Fruit fly (Drosophila melanogaster) whole organism, embryonic: ENCODE measurements around the gene bol.

ENCODE experiments used
- Asciz ChIP-seq: fragments of 200-800 bp; sonication (Bioruptor generic); optimal IDR thresholded peaks from 2 replicates; lab custom pipeline; 2017; ENCODE audit warnings: missing biosample characterization, mild to moderate bottlenecking, missing genetic modification characterization, missing genetic modification reagents
- B-H1 ChIP-seq: fragments of 200-800 bp; sonication (Bioruptor generic); IDR thresholded peaks from 3 replicates; pipeline ENCODE4 v1.3.6; 2022; ENCODE audit warnings: missing biosample characterization, missing genetic modification characterization
- Bdp1 ChIP-seq: fragments of 200-800 bp; sonication (Bioruptor generic); optimal IDR thresholded peaks from 3 replicates; lab custom pipeline; 2016; ENCODE audit warnings: missing biosample characterization, missing genetic modification characterization
- CG10321 ChIP-seq: fragments of 200-800 bp; sonication (Bioruptor generic); IDR thresholded peaks from 2 replicates; pipeline ENCODE4 v1.3.6; 2022; ENCODE audit warnings: missing biosample characterization, missing genetic modification characterization
- CG10654 ChIP-seq: fragments of 200-800 bp; sonication (Bioruptor generic); optimal IDR thresholded peaks from 2 replicates; lab custom pipeline; 2016; ENCODE audit warnings: missing biosample characterization, missing genetic modification characterization
- CG11085 ChIP-seq: fragments of 200-800 bp; sonication (Bioruptor generic); IDR thresholded peaks from 2 replicates; pipeline ENCODE4 v1.3.6; 2022; ENCODE audit warnings: missing biosample characterization, missing genetic modification characterization
- CG11723 ChIP-seq: fragments of 200-800 bp; sonication (Bioruptor generic); optimal IDR thresholded peaks from 2 replicates; lab custom pipeline; 2017; ENCODE audit warnings: missing biosample characterization, mild to moderate bottlenecking, missing genetic modification characterization
- CG15073 ChIP-seq: fragments of 200-800 bp; sonication (Bioruptor generic); optimal IDR thresholded peaks from 2 replicates; lab custom pipeline; 2016; ENCODE audit warnings: missing biosample characterization, missing genetic modification characterization
- CG15601 ChIP-seq: fragments of 200-800 bp; sonication (Bioruptor generic); optimal IDR thresholded peaks from 3 replicates; lab custom pipeline; 2019; ENCODE audit warnings: missing biosample characterization, mild to moderate bottlenecking, missing genetic modification characterization, moderate library complexity
- CG17328 ChIP-seq: fragments of 200-800 bp; sonication (Bioruptor generic); IDR thresholded peaks from 2 replicates; pipeline ENCODE4 v1.3.6; 2022; ENCODE audit warnings: missing biosample characterization, missing genetic modification characterization
- CG17568 ChIP-seq: fragments of 200-800 bp; sonication (Bioruptor generic); optimal IDR thresholded peaks from 2 replicates; lab custom pipeline; 2018; ENCODE audit warnings: missing biosample characterization, mild to moderate bottlenecking, missing genetic modification characterization, moderate library complexity
- CG18262 ChIP-seq: fragments of 200-800 bp; optimal IDR thresholded peaks from 3 replicates; lab custom pipeline; 2019; ENCODE audit warnings: missing biosample characterization, mild to moderate bottlenecking, missing genetic modification characterization, moderate library complexity
- CG2712 ChIP-seq: fragments of 200-800 bp; optimal IDR thresholded peaks from 3 replicates; lab custom pipeline; 2019; ENCODE audit warnings: missing biosample characterization, mild to moderate bottlenecking, missing genetic modification characterization, moderate library complexity
- CG2889 ChIP-seq: fragments of 200-800 bp; sonication (Bioruptor generic); IDR thresholded peaks from 3 replicates; pipeline ENCODE4 v1.3.6; 2022; ENCODE audit warnings: missing biosample characterization, missing genetic modification characterization
- CG31224 ChIP-seq: fragments of 200-800 bp; sonication (Bioruptor generic); IDR thresholded peaks from 2 replicates; pipeline ENCODE4 v1.3.6; 2022; ENCODE audit warnings: missing biosample characterization, missing genetic modification characterization
- CG32767 ChIP-seq: fragments of 200-800 bp; sonication (Bioruptor generic); IDR thresholded peaks from 2 replicates; pipeline ENCODE4 v1.3.6; 2022; ENCODE audit warnings: missing biosample characterization, missing genetic modification characterization
- CG32772 ChIP-seq: fragments of 200-800 bp; sonication (Bioruptor generic); IDR thresholded peaks from 2 replicates; pipeline ENCODE4 v1.3.6; 2022; ENCODE audit warnings: missing biosample characterization, missing genetic modification characterization
- CG3281 ChIP-seq: fragments of 200-800 bp; sonication (Bioruptor generic); optimal IDR thresholded peaks from 3 replicates; lab custom pipeline; 2017; ENCODE audit warnings: missing biosample characterization, mild to moderate bottlenecking, missing genetic modification characterization
- CG34224 ChIP-seq: fragments of 200-800 bp; sonication (Bioruptor generic); IDR thresholded peaks from 3 replicates; pipeline ENCODE4 v1.3.6; 2022; ENCODE audit warnings: missing biosample characterization, missing genetic modification characterization; ENCODE audit not compliant: partially characterized antibody
- CG6272 ChIP-seq: fragments of 200-800 bp; sonication (Bioruptor generic); IDR thresholded peaks from 2 replicates; pipeline ENCODE4 v1.3.6; 2022; ENCODE audit warnings: missing biosample characterization, missing genetic modification characterization
- CG7556 ChIP-seq: fragments of 200-800 bp; sonication (Bioruptor generic); optimal IDR thresholded peaks from 2 replicates; lab custom pipeline; 2017; ENCODE audit warnings: missing biosample characterization, mild to moderate bottlenecking, missing genetic modification characterization
- Dll ChIP-seq: fragments of 200-800 bp; sonication (Bioruptor generic); IDR thresholded peaks from 4 replicates; pipeline ENCODE4 v1.3.6; 2022; ENCODE audit warnings: missing biosample characterization, missing genetic modification characterization; ENCODE audit not compliant: partially characterized antibody
- Doc3 ChIP-seq: fragments of 200-800 bp; sonication (Bioruptor generic); IDR thresholded peaks from 3 replicates; pipeline ENCODE4 v1.3.6; 2022; ENCODE audit warnings: missing biosample characterization, missing genetic modification characterization; ENCODE audit not compliant: partially characterized antibody
- Dref ChIP-seq: fragments of 200-800 bp; sonication (Bioruptor generic); IDR thresholded peaks from 2 replicates; pipeline ENCODE4 v1.3.6; 2022; ENCODE audit warnings: missing biosample characterization, missing genetic modification characterization
- Eip74EF ChIP-seq, 2 experiments: fragments of 200-800 bp in 1 of 2; fragments of >200 bp in 1 of 2; sonication (Bioruptor generic) in 1 of 2; optimal IDR thresholded peaks; 2 replicates each; lab custom pipeline; 2017 to 2019; ENCODE audit warnings: missing biosample characterization in 2 of 2, missing genetic modification characterization in 2 of 2, mild to moderate bottlenecking in 1 of 2, moderate library complexity in 1 of 2
- GATAe ChIP-seq: fragments of 200-800 bp; sonication (Bioruptor generic); conservative IDR thresholded peaks from 2 replicates; pipeline ENCODE4 v1.3.6; 2022; ENCODE audit warnings: missing biosample characterization, missing genetic modification characterization
- Meics ChIP-seq: fragments of 200-800 bp; sonication (Bioruptor generic); optimal IDR thresholded peaks from 2 replicates; lab custom pipeline; 2017; ENCODE audit warnings: missing biosample characterization, mild to moderate bottlenecking, missing genetic modification characterization
- Nf-YB ChIP-seq: fragments of 200-800 bp; sonication (Bioruptor generic); optimal IDR thresholded peaks from 3 replicates; lab custom pipeline; 2019; ENCODE audit warnings: missing biosample characterization, mild to moderate bottlenecking, missing genetic modification characterization, moderate library complexity
- NfI ChIP-seq: fragments of 200-800 bp; sonication (Bioruptor generic); optimal IDR thresholded peaks from 3 replicates; lab custom pipeline; 2018; ENCODE audit warnings: missing biosample characterization, mild to moderate bottlenecking, missing genetic modification characterization, moderate library complexity
- Pdp1 ChIP-seq, 2 experiments: fragments of 200-800 bp; sonication (Bioruptor generic); optimal IDR thresholded peaks; 3 replicates each; lab custom pipeline; 2016; ENCODE audit warnings: missing biosample characterization in 2 of 2, missing genetic modification characterization in 2 of 2, mild to moderate bottlenecking in 1 of 2, moderate library complexity in 1 of 2
- ab ChIP-seq: fragments of 200-800 bp; sonication (Bioruptor generic); optimal IDR thresholded peaks from 2 replicates; lab custom pipeline; 2016; ENCODE audit warnings: missing biosample characterization, missing genetic modification characterization
- ac ChIP-seq: fragments of 200-800 bp; sonication (Bioruptor generic); optimal IDR thresholded peaks from 3 replicates; lab custom pipeline; 2017; ENCODE audit warnings: missing biosample characterization, mild to moderate bottlenecking, missing genetic modification characterization
- amos ChIP-seq: fragments of 200-800 bp; sonication (Bioruptor generic); IDR thresholded peaks from 2 replicates; pipeline ENCODE4 v1.3.6; 2022; ENCODE audit warnings: missing biosample characterization, missing genetic modification characterization; ENCODE audit not compliant: partially characterized antibody
- chm ChIP-seq: fragments of 200-800 bp; sonication (Bioruptor generic); IDR thresholded peaks from 2 replicates; pipeline ENCODE4 v1.3.6; 2022; ENCODE audit warnings: missing biosample characterization, missing genetic modification characterization
- emc ChIP-seq: fragments of 200-800 bp; sonication (Bioruptor generic); optimal IDR thresholded peaks from 2 replicates; lab custom pipeline; 2016; ENCODE audit warnings: missing biosample characterization, missing genetic modification characterization
- exex ChIP-seq: fragments of 200-800 bp; sonication (Bioruptor generic); optimal IDR thresholded peaks from 4 replicates; lab custom pipeline; 2018; ENCODE audit warnings: missing biosample characterization, mild to moderate bottlenecking, missing genetic modification characterization, moderate library complexity
- gem ChIP-seq: fragments of 200-800 bp; sonication (Bioruptor generic); optimal IDR thresholded peaks from 2 replicates; lab custom pipeline; 2019; ENCODE audit warnings: missing biosample characterization, mild to moderate bottlenecking, missing genetic modification characterization, moderate library complexity
- lbe ChIP-seq: fragments of 200-800 bp; sonication (Bioruptor generic); optimal IDR thresholded peaks from 2 replicates; lab custom pipeline; 2016; ENCODE audit warnings: missing biosample characterization, mild to moderate bottlenecking, missing genetic modification characterization
- lola ChIP-seq, 3 experiments: fragments of >200 bp in 2 of 3; fragments of 200-800 bp in 1 of 3; sonication (Bioruptor generic) in 1 of 3; optimal IDR thresholded peaks; 2 replicates each; lab custom pipeline; 2017 to 2019; ENCODE audit warnings: missing biosample characterization in 3 of 3, missing genetic modification characterization in 3 of 3, mild to moderate bottlenecking in 1 of 3, moderate library complexity in 1 of 3
- run ChIP-seq: fragments of 200-800 bp; sonication (Bioruptor generic); optimal IDR thresholded peaks from 3 replicates; lab custom pipeline; 2018; ENCODE audit warnings: missing biosample characterization, mild to moderate bottlenecking, missing genetic modification characterization
- schlank ChIP-seq: fragments of 200-800 bp; sonication (Bioruptor generic); optimal IDR thresholded peaks from 2 replicates; lab custom pipeline; 2018; ENCODE audit warnings: missing biosample characterization, mild to moderate bottlenecking, missing genetic modification characterization
- sens ChIP-seq: fragments of 200-800 bp; sonication (Bioruptor generic); peaks from one replicate; lab custom pipeline; 2016; ENCODE audit warnings: missing biosample characterization, missing genetic modification characterization
- shn ChIP-seq: fragments of 200-800 bp; sonication (Bioruptor generic); optimal IDR thresholded peaks from 3 replicates; lab custom pipeline; 2016; ENCODE audit warnings: missing biosample characterization, missing genetic modification characterization
- so ChIP-seq: fragments of 200-800 bp; sonication (Bioruptor generic); IDR thresholded peaks from 3 replicates; pipeline ENCODE4 v1.3.6; 2022; ENCODE audit warnings: missing biosample characterization, missing genetic modification characterization
- stc ChIP-seq: fragments of 200-800 bp; sonication (Bioruptor generic); IDR thresholded peaks from 2 replicates; pipeline ENCODE4 v1.3.6; 2022; ENCODE audit warnings: missing biosample characterization, missing genetic modification characterization
- stwl ChIP-seq: fragments of 200-800 bp; sonication (Bioruptor generic); optimal IDR thresholded peaks from 3 replicates; lab custom pipeline; 2018; ENCODE audit warnings: missing biosample characterization, mild to moderate bottlenecking, missing genetic modification characterization, moderate library complexity
- tap ChIP-seq: fragments of 200-800 bp; optimal IDR thresholded peaks from 3 replicates; lab custom pipeline; 2019; ENCODE audit warnings: missing biosample characterization, mild to moderate bottlenecking, missing genetic modification characterization, moderate library complexity
- yki ChIP-seq: fragments of >200 bp; optimal IDR thresholded peaks from 3 replicates; lab custom pipeline; 2018

The bol gene

dm6 chr3L:9128700-9129582 lies 5.3 kb downstream of the bol start (continued):
- TF ChIP-seq Nf-YB (GFP tag; lab: Kevin White, UChicago) (peak; percentile 72), shn (GFP tag; lab: Kevin White, UChicago) (no peak), B-H1 (no peak), yki (lab: Kevin White, UChicago) (no peak), CG2712 (tag; lab: Kevin White, UChicago) (peak; percentile 83), Meics (GFP tag; lab: Kevin White, UChicago) (peak; percentile 45), CG6272 (GFP tag; lab: Robert Waterston, UW) (no peak), lbe (no peak), CG10321 (GFP tag; lab: Robert Waterston, UW) (peak; percentile 60; the same call in 1 of the 2 replicates), GATAe (GFP tag; lab: Robert Waterston, UW) (no peak), CG11085 (no peak), chm (GFP tag; lab: Robert Waterston, UW) (no peak), gem (peak; percentile 89), CG32767 (peak; percentile 58; the same call in 1 of the 2 replicates), CG10654 (GFP tag; lab: Kevin White, UChicago) (peak; percentile 24), exex (tag; lab: Kevin White, UChicago) (peak; percentile 38), emc (GFP tag; lab: Kevin White, UChicago) (no peak), Dll (GFP tag; lab: Robert Waterston, UW) (no peak), CG34224 (no peak), Eip74EF (GFP tag; optimal IDR thresholded peaks at IDR 0.05; lab: Kevin White, UChicago) (peak in 1 of 2 experiments; percentile 65), ab (GFP tag; lab: Kevin White, UChicago) (no peak), stwl (tag; lab: Kevin White, UChicago) (no peak), CG32772 (GFP tag; lab: Robert Waterston, UW) (0 out of 2 replicates have a peak, but pooled peaks have one; percentile 7), Pdp1 (GFP tag; optimal IDR thresholded peaks at IDR 0.05; lab: Kevin White, UChicago) (peak in 1 of 2 experiments; percentile 5), CG11723 (GFP tag; lab: Kevin White, UChicago) (peak; percentile 69), Bdp1 (GFP tag; lab: Kevin White, UChicago) (no peak), CG2889 (GFP tag; lab: Robert Waterston, UW) (no peak), CG17568 (GFP tag; lab: Kevin White, UChicago) (peak; percentile 66), lola (GFP tag; optimal IDR thresholded peaks at IDR 0.05; lab: Kevin White, UChicago) (peak in 1 of 3 experiments; percentile 87), CG15073 (GFP tag; lab: Kevin White, UChicago) (no peak), schlank (tag; lab: Kevin White, UChicago) (no peak), CG17328 (GFP tag; lab: Robert Waterston, UW) (no peak; the same call in 1 of the 2 replicates), stc (GFP tag; lab: Robert Waterston, UW) (no peak), CG31224 (no peak), CG3281 (GFP tag; lab: Kevin White, UChicago) (peak; percentile 50), Doc3 (GFP tag; lab: Robert Waterston, UW) (no peak), Dref (GFP tag; lab: Robert Waterston, UW) (no peak), CG18262 (peak; percentile 89), amos (no peak), ac (GFP tag; lab: Kevin White, UChicago) (no peak), CG15601 (tag; lab: Kevin White, UChicago) (peak; percentile 75), NfI (GFP tag; lab: Kevin White, UChicago) (peak; percentile 53), CG7556 (GFP tag; lab: Kevin White, UChicago) (peak; percentile 89), Asciz (GFP tag; lab: Kevin White, UChicago) (peak; percentile 62), run (peak; percentile 51), sens (GFP tag; lab: Kevin White, UChicago) (peak; percentile 76), so (GFP tag; lab: Robert Waterston, UW) (peak; percentile 39; the same call in 1 of the 3 replicates), tap (tag; lab: Kevin White, UChicago) (peak; percentile 49)
